Worm (Caenorhabditis elegans) whole organism, young adult: ENCODE results near the gene col-128.

Source experiments
- D2030.7 ChIP-seq: fragments of 200-800 bp; sonication (Bioruptor generic); IDR thresholded peaks from 2 replicates; pipeline ENCODE4 v1.3.6; 2022; ENCODE audit warnings: missing genetic modification reagents, missing genetic modification characterization, missing compliant biosample characterization
- F33H1.4 ChIP-seq: fragments of 200-800 bp; sonication (Bioruptor generic); IDR thresholded peaks from 2 replicates; pipeline ENCODE4 v1.3.6; 2022; ENCODE audit warnings: missing genetic modification reagents, missing genetic modification characterization, missing compliant biosample characterization
- F52B5.7 ChIP-seq: sonication (generic microtip); optimal IDR thresholded peaks from 2 replicates; lab custom pipeline; 2016; ENCODE audit warnings: mild to moderate bottlenecking, missing genetic modification characterization, missing compliant biosample characterization
- K12H6.12 ChIP-seq: fragments of 200-800 bp; sonication (Bioruptor generic); optimal IDR thresholded peaks from 2 replicates; lab custom pipeline; 2018; ENCODE audit warnings: mild to moderate bottlenecking, missing genetic modification characterization, missing compliant biosample characterization
- Y53F4B.3 ChIP-seq: fragments of 200-800 bp; sonication (Bioruptor generic); IDR thresholded peaks from 2 replicates; pipeline ENCODE4 v1.3.6; 2022; ENCODE audit warnings: missing genetic modification reagents, missing genetic modification characterization, missing compliant biosample characterization
- Y53G8AR.9 ChIP-seq: fragments of 200-800 bp; sonication (Bioruptor generic); conservative IDR thresholded peaks from 2 replicates; pipeline ENCODE4 v1.3.6; 2022; ENCODE audit warnings: missing genetic modification reagents, missing genetic modification characterization, missing compliant biosample characterization
- Y56A3A.18 ChIP-seq: fragments of 200-800 bp; sonication (Bioruptor generic); IDR thresholded peaks from 2 replicates; pipeline ENCODE4 v1.3.6; 2022; ENCODE audit warnings: missing genetic modification reagents, missing genetic modification characterization, missing compliant biosample characterization
- Y79H2A.3 ChIP-seq: fragments of 200-800 bp; sonication (Bioruptor generic); conservative IDR thresholded peaks from 2 replicates; pipeline ENCODE4 v1.3.6; 2022; ENCODE audit warnings: missing genetic modification reagents, missing genetic modification characterization, missing compliant biosample characterization
- akir-1 ChIP-seq: fragments of 200-800 bp; sonication (Bioruptor generic); optimal IDR thresholded peaks from 2 replicates; lab custom pipeline; 2018; ENCODE audit warnings: mild to moderate bottlenecking, missing genetic modification characterization, moderate library complexity, missing compliant biosample characterization
- atf-7 ChIP-seq: sonication (generic microtip); optimal IDR thresholded peaks from 2 replicates; lab custom pipeline; 2017; ENCODE audit warnings: mild to moderate bottlenecking, missing genetic modification characterization, missing compliant biosample characterization
- athp-1 ChIP-seq: sonication (generic microtip); optimal IDR thresholded peaks from 2 replicates; lab custom pipeline; 2017; ENCODE audit warnings: mild to moderate bottlenecking, missing genetic modification characterization, missing compliant biosample characterization
- attf-3 ChIP-seq: fragments of 200-800 bp; sonication (Bioruptor generic); conservative IDR thresholded peaks from 2 replicates; pipeline ENCODE4 v1.3.6; 2022; ENCODE audit warnings: missing genetic modification reagents, missing genetic modification characterization, missing compliant biosample characterization
- attf-5 ChIP-seq: fragments of 200-800 bp; sonication (Bioruptor generic); optimal IDR thresholded peaks from 2 replicates; lab custom pipeline; 2018; ENCODE audit warnings: mild to moderate bottlenecking, missing genetic modification characterization, missing compliant biosample characterization
- ccch-3 ChIP-seq: fragments of 200-800 bp; sonication (Bioruptor generic); optimal IDR thresholded peaks from 2 replicates; lab custom pipeline; 2018; ENCODE audit warnings: mild to moderate bottlenecking, missing genetic modification characterization, missing compliant biosample characterization
- cebp-1 ChIP-seq, 2 experiments: fragments of 200-800 bp in 1 of 2; sonication (Bioruptor generic) in 1 of 2; sonication (generic microtip) in 1 of 2; IDR thresholded peaks in 1 of 2; optimal IDR thresholded peaks in 1 of 2; 2 replicates each; pipeline versions ENCODE4 v1.3.6 to Lab custom; 2017 to 2022; ENCODE audit warnings: missing compliant biosample characterization in 2 of 2, missing genetic modification characterization in 2 of 2, mild to moderate bottlenecking in 1 of 2, missing genetic modification reagents in 1 of 2, moderate library complexity in 1 of 2
- ceh-100 ChIP-seq: fragments of 200-800 bp; sonication (Bioruptor generic); IDR thresholded peaks from 2 replicates; pipeline ENCODE4 v1.3.6; 2022; ENCODE audit warnings: missing genetic modification reagents, missing genetic modification characterization, missing compliant biosample characterization
- ceh-27 ChIP-seq: fragments of 200-800 bp; sonication (Bioruptor generic); optimal IDR thresholded peaks from 2 replicates; lab custom pipeline; 2018; ENCODE audit warnings: mild to moderate bottlenecking, missing genetic modification characterization, moderate library complexity, missing compliant biosample characterization
- ceh-79 ChIP-seq: sonication (generic microtip); optimal IDR thresholded peaks from 2 replicates; lab custom pipeline; 2017; ENCODE audit warnings: mild to moderate bottlenecking, missing genetic modification characterization, missing compliant biosample characterization
- ceh-91 ChIP-seq: fragments of 200-800 bp; sonication (Bioruptor generic); IDR thresholded peaks from 2 replicates; pipeline ENCODE4 v1.3.6; 2022; ENCODE audit warnings: missing genetic modification reagents, missing genetic modification characterization, missing compliant biosample characterization
- chd-7 ChIP-seq: sonication (generic microtip); optimal IDR thresholded peaks from 2 replicates; lab custom pipeline; 2016; ENCODE audit warnings: mild to moderate bottlenecking, missing genetic modification characterization, moderate library complexity, missing compliant biosample characterization
- die-1 ChIP-seq: sonication (generic microtip); optimal IDR thresholded peaks from 2 replicates; lab custom pipeline; 2016; ENCODE audit warnings: missing genotype, mild to moderate bottlenecking, missing genetic modification characterization, missing compliant biosample characterization
- dox-1 ChIP-seq: fragments of 200-800 bp; sonication (Bioruptor generic); IDR thresholded peaks from 2 replicates; pipeline ENCODE4 v1.3.6; 2022; ENCODE audit warnings: missing genetic modification reagents, missing genetic modification characterization, missing compliant biosample characterization
- dpl-1 ChIP-seq: fragments of 150-350 bp; optimal IDR thresholded peaks from 2 replicates; lab custom pipeline; 2014; ENCODE audit warnings: missing biosample characterization, missing genetic modification reagents, missing genetic modification characterization
- egrh-3 ChIP-seq: fragments of 200-800 bp; sonication (Bioruptor generic); IDR thresholded peaks from 2 replicates; pipeline ENCODE4 v1.3.6; 2022; ENCODE audit warnings: missing genetic modification reagents, missing genetic modification characterization, missing compliant biosample characterization
- ekl-4 ChIP-seq: fragments of 200-800 bp; sonication (Bioruptor generic); IDR thresholded peaks from 2 replicates; pipeline ENCODE4 v1.3.6; 2022; ENCODE audit warnings: missing genetic modification reagents, missing genetic modification characterization, missing compliant biosample characterization
- hmg-1.2 ChIP-seq: fragments of 200-800 bp; sonication (Bioruptor generic); IDR thresholded peaks from 2 replicates; pipeline ENCODE4 v1.3.6; 2022; ENCODE audit warnings: missing genetic modification reagents, missing genetic modification characterization, missing compliant biosample characterization
- hrde-1 ChIP-seq: sonication (generic microtip); optimal IDR thresholded peaks from 2 replicates; lab custom pipeline; 2016; ENCODE audit warnings: missing genetic modification characterization, mild to moderate bottlenecking, missing compliant biosample characterization, moderate library complexity, missing genotype, missing genetic modification reagents, borderline replicate concordance
- hsf-1 ChIP-seq: fragments of 200-800 bp; sonication (Bioruptor generic); IDR thresholded peaks from 2 replicates; pipeline ENCODE4 v1.3.6; 2022; ENCODE audit warnings: missing genetic modification reagents, missing genetic modification characterization, missing compliant biosample characterization
- let-526 ChIP-seq: fragments of 200-800 bp; sonication (Bioruptor generic); IDR thresholded peaks from 2 replicates; pipeline ENCODE4 v1.3.6; 2022; ENCODE audit warnings: missing genetic modification reagents, missing genetic modification characterization, missing compliant biosample characterization
- lin-26 ChIP-seq: fragments of 200-800 bp; sonication (Bioruptor generic); IDR thresholded peaks from 2 replicates; pipeline ENCODE4 v1.3.6; 2022; ENCODE audit warnings: missing genetic modification reagents, missing genetic modification characterization, missing compliant biosample characterization
- lin-35 ChIP-seq, 3 experiments: fragments of 150-350 bp in 2 of 3; sonication (generic microtip) in 1 of 3; optimal IDR thresholded peaks; 2 replicates each; lab custom pipeline; 2014 to 2018; ENCODE audit warnings: missing biosample characterization in 3 of 3, missing genetic modification characterization in 3 of 3, missing genetic modification reagents in 3 of 3
- lin-54 ChIP-seq: fragments of 200-800 bp; sonication (Bioruptor generic); optimal IDR thresholded peaks from 2 replicates; lab custom pipeline; 2018; ENCODE audit warnings: mild to moderate bottlenecking, missing genetic modification characterization, missing compliant biosample characterization
- lir-1 ChIP-seq: fragments of 200-800 bp; sonication (Bioruptor generic); conservative IDR thresholded peaks from 2 replicates; pipeline ENCODE4 v1.3.6; 2022; ENCODE audit warnings: missing genetic modification reagents, missing genetic modification characterization, missing compliant biosample characterization
- lsl-1 ChIP-seq: fragments of 200-800 bp; sonication (Bioruptor generic); optimal IDR thresholded peaks from 2 replicates; lab custom pipeline; 2018; ENCODE audit warnings: mild to moderate bottlenecking, missing genetic modification characterization, moderate library complexity, missing compliant biosample characterization
- madf-10 ChIP-seq: sonication (generic microtip); optimal IDR thresholded peaks from 2 replicates; lab custom pipeline; 2016; ENCODE audit warnings: mild to moderate bottlenecking, missing genetic modification characterization, missing compliant biosample characterization
- madf-6 ChIP-seq: fragments of 200-800 bp; sonication (Bioruptor generic); IDR thresholded peaks from 2 replicates; pipeline ENCODE4 v1.3.6; 2022; ENCODE audit warnings: missing genetic modification reagents, missing genetic modification characterization, missing compliant biosample characterization
- mxl-1 ChIP-seq: sonication (generic microtip); optimal IDR thresholded peaks from 2 replicates; lab custom pipeline; 2016; ENCODE audit warnings: missing genetic modification characterization, missing compliant biosample characterization
- nfyb-1 ChIP-seq: fragments of 200-800 bp; sonication (Bioruptor generic); IDR thresholded peaks from 2 replicates; pipeline ENCODE4 v1.3.6; 2022; ENCODE audit warnings: missing genetic modification reagents, missing genetic modification characterization, missing compliant biosample characterization
- nhr-120 ChIP-seq: fragments of 200-800 bp; sonication (Bioruptor generic); IDR thresholded peaks from 2 replicates; pipeline ENCODE4 v1.3.6; 2022; ENCODE audit warnings: missing genetic modification characterization, missing compliant biosample characterization
- nhr-90 ChIP-seq: sonication (generic microtip); optimal IDR thresholded peaks from 2 replicates; lab custom pipeline; 2016; ENCODE audit warnings: missing genotype, mild to moderate bottlenecking, missing genetic modification characterization, missing compliant biosample characterization
- pbrm-1 ChIP-seq: fragments of 200-800 bp; sonication (Bioruptor generic); IDR thresholded peaks from 2 replicates; pipeline ENCODE4 v1.3.6; 2022; ENCODE audit warnings: missing genetic modification reagents, missing genetic modification characterization, missing compliant biosample characterization
- rcor-1 ChIP-seq: fragments of 200-800 bp; sonication (Bioruptor generic); IDR thresholded peaks from 2 replicates; pipeline ENCODE4 v1.3.6; 2022; ENCODE audit warnings: missing genetic modification reagents, missing genetic modification characterization, missing compliant biosample characterization
- snpc-3.4 ChIP-seq: sonication (generic microtip); optimal IDR thresholded peaks from 2 replicates; lab custom pipeline; 2017; ENCODE audit warnings: missing genetic modification characterization, mild to moderate bottlenecking, missing compliant biosample characterization, antibody characterized with exemption, moderate library complexity, missing genotype, missing genetic modification reagents
- unc-62 ChIP-seq: fragments of 150-350 bp; optimal IDR thresholded peaks from 2 replicates; lab custom pipeline; 2014; ENCODE audit warnings: missing biosample characterization, missing genetic modification reagents, missing genetic modification characterization
- zfh-2 ChIP-seq: fragments of 200-800 bp; sonication (Bioruptor generic); conservative IDR thresholded peaks from 2 replicates; pipeline ENCODE4 v1.3.6; 2022; ENCODE audit warnings: missing genetic modification reagents, missing genetic modification characterization, missing compliant biosample characterization

col-128 gene

ce11 chrIV:11526189-11526588, 25.6 kb downstream of the col-128 start:
- peak; percentile 54; the same call in 1 of the 2 replicates for TF ChIP-seq Y56A3A.18 (GFP tag; lab: Robert Waterston, UW)
- TF ChIP-seq unc-62 (GFP tag; lab: Kevin White, UChicago): no peak
- no peak for TF ChIP-seq nhr-120 (GFP tag; lab: Robert Waterston, UW)
- 0 out of 2 replicates have a peak, but pooled peaks have one; percentile 11 for TF ChIP-seq Y53G8AR.9 (GFP tag; lab: Robert Waterston, UW)
- no peak for TF ChIP-seq atf-7 (tag; lab: Kevin White, UChicago)
- no peak for TF ChIP-seq ccch-3
- no peak for TF ChIP-seq snpc-3.4

ce11 chrIV:11524241-11524692, 27.5 kb downstream of the col-128 start, which contains the start of gene mep-1:
Gene mep-1 (plus strand): TSS chrIV:11524642.
- TF ChIP-seq F52B5.7 (tag; lab: Kevin White, UChicago) (peak; percentile 41), D2030.7 (GFP tag; lab: Robert Waterston, UW) (no peak), nfyb-1 (GFP tag; lab: Robert Waterston, UW) (peak; percentile 63; the same call in 1 of the 2 replicates), hrde-1 (peak; percentile 11), Y53G8AR.9 (GFP tag; lab: Robert Waterston, UW) (no peak), chd-7 (tag; lab: Kevin White, UChicago) (no peak), lin-54 (GFP tag; lab: Kevin White, UChicago) (peak; percentile 44), ceh-91 (GFP tag; lab: Robert Waterston, UW) (0 out of 2 replicates have a peak, but pooled peaks have one; percentile 30), rcor-1 (GFP tag; lab: Robert Waterston, UW) (0 out of 2 replicates have a peak, but pooled peaks have one; percentile 23), Y79H2A.3 (GFP tag; lab: Robert Waterston, UW) (no peak), madf-10 (tag; lab: Kevin White, UChicago) (peak; percentile 68), athp-1 (tag; lab: Kevin White, UChicago) (peak; percentile 8), attf-3 (peak; percentile 60), zfh-2 (GFP tag; lab: Robert Waterston, UW) (peak; percentile 98), F33H1.4 (GFP tag; lab: Robert Waterston, UW) (peak; percentile 35), ceh-79 (tag; lab: Kevin White, UChicago) (no peak), dpl-1 (GFP tag; lab: Kevin White, UChicago) (peak; percentile 1), madf-6 (GFP tag; lab: Robert Waterston, UW) (peak; percentile 39), nhr-90 (tag; lab: Kevin White, UChicago) (no peak), Y53F4B.3 (GFP tag; lab: Robert Waterston, UW) (no peak), hsf-1 (GFP tag; lab: Robert Waterston, UW) (peak; percentile 20; the same call in 1 of the 2 replicates), akir-1 (GFP tag; lab: Kevin White, UChicago) (no peak), lsl-1 (GFP tag; lab: Kevin White, UChicago) (no peak), lin-26 (GFP tag; lab: Robert Waterston, UW) (peak; percentile 58), die-1 (tag; lab: Kevin White, UChicago) (no peak), ceh-100 (0 out of 2 replicates have a peak, but pooled peaks have one; percentile 23), ceh-27 (GFP tag; lab: Kevin White, UChicago) (peak; percentile 76), lir-1 (GFP tag; lab: Robert Waterston, UW) (0 out of 2 replicates have a peak, but pooled peaks have one; percentile 54), K12H6.12 (tag; lab: Kevin White, UChicago) (peak; percentile 50), ekl-4 (GFP tag; lab: Robert Waterston, UW) (no peak), hmg-1.2 (peak; percentile 92), let-526 (GFP tag; lab: Robert Waterston, UW) (no peak), attf-5 (GFP tag; lab: Kevin White, UChicago) (peak; percentile 62), cebp-1 (GFP tag; IDR thresholded peaks at IDR 0.05; lab: Robert Waterston, UW) (peak; percentile 30; the same call in 1 of the 2 replicates), cebp-1 (tag; optimal IDR thresholded peaks at IDR 0.05; lab: Kevin White, UChicago) (peak; percentile 51), pbrm-1 (GFP tag; lab: Robert Waterston, UW) (peak; percentile 19; the same call in 1 of the 2 replicates), mxl-1 (tag; lab: Kevin White, UChicago) (peak; percentile 1), egrh-3 (GFP tag; lab: Robert Waterston, UW) (peak; percentile 92), dox-1 (GFP tag; lab: Robert Waterston, UW) (peak; percentile 13; the same call in 1 of the 2 replicates), lin-35 (GFP tag; optimal IDR thresholded peaks at IDR 0.05; lab: Kevin White, UChicago) (peak in 1 of 3 experiments; percentile 5)
